Fruit fly (Drosophila melanogaster): ENCODE data around the gene CG13000.

DNA sequence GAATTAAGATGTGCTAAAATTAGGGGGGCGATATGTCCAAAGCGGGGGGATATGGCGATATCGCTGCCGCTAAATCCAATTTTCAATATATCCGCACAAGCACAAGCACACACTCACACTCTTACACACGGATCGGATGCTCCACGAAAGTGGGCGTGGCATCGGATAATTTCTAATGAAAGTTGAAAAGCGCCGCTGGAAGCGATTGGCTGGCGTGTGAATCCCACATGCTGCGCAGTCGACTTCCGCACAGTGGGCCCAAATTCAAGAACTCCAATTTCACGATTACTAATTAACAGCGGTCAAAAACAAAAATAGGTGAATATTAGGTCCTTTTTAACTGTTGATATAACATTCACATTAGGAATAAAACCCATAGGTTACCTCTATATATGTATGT is 36.3 kb downstream of the CG13000 start:
- TF ChIP-seq Myc (optimal IDR thresholded peaks at IDR 0.05) (no peak), Abd-B (GFP tag; optimal IDR thresholded peaks at IDR 0.05) (no peak), Hnf4 (GFP tag; optimal IDR thresholded peaks at IDR 0.05) (no peak), lola (GFP tag; optimal IDR thresholded peaks at IDR 0.05) (no peak), dmrt93B (GFP tag; optimal IDR thresholded peaks at IDR 0.05) (no peak), OdsH (GFP tag; optimal IDR thresholded peaks at IDR 0.05) (no peak), fru (GFP tag; optimal IDR thresholded peaks at IDR 0.05) (no peak), CrebA (GFP tag; optimal IDR thresholded peaks at IDR 0.05; ENCODE audit: borderline replicate concordance) (no peak), Hr83 (GFP tag; optimal IDR thresholded peaks at IDR 0.05; ENCODE audit: poor library complexity, severe bottlenecking) (no peak), tai (GFP tag; optimal IDR thresholded peaks at IDR 0.05) (no peak), sage (GFP tag; optimal IDR thresholded peaks at IDR 0.05) (no peak)
